Worm (Caenorhabditis elegans) whole organism, late embryonic: Measurements from ENCODE around the gene elt-7.

Experiments used
- C08G9.2 ChIP-seq: sonication (generic microtip); optimal IDR thresholded peaks from 2 replicates; lab custom pipeline; 2016; ENCODE audit warnings: mild to moderate bottlenecking, missing genetic modification characterization, moderate library complexity, missing compliant biosample characterization
- C38D4.7 ChIP-seq: fragments of 200-800 bp; sonication (Bioruptor generic); optimal IDR thresholded peaks from 2 replicates; lab custom pipeline; 2018; ENCODE audit warnings: mild to moderate bottlenecking, missing genetic modification characterization, moderate library complexity, missing compliant biosample characterization
- K02D7.2 ChIP-seq: sonication (generic microtip); optimal IDR thresholded peaks from 2 replicates; lab custom pipeline; 2017; ENCODE audit warnings: mild to moderate bottlenecking, missing genetic modification characterization, missing compliant biosample characterization
- Y22D7AL.16 ChIP-seq: sonication (generic microtip); optimal IDR thresholded peaks from 2 replicates; lab custom pipeline; 2016; ENCODE audit warnings: missing genetic modification characterization, missing compliant biosample characterization
- ama-1 ChIP-seq: fragments of 150-350 bp; optimal IDR thresholded peaks from 2 replicates; lab custom pipeline; 2014
- ceh-24 ChIP-seq: sonication (generic microtip); optimal IDR thresholded peaks from 2 replicates; lab custom pipeline; 2016; ENCODE audit warnings: mild to moderate bottlenecking, missing genetic modification characterization, missing compliant biosample characterization
- ceh-30 ChIP-seq: fragments of 150-350 bp; optimal IDR thresholded peaks from 2 replicates; lab custom pipeline; 2014; ENCODE audit warnings: missing biosample characterization, missing genetic modification characterization
- ceh-34 ChIP-seq: sonication (generic microtip); optimal IDR thresholded peaks from 2 replicates; lab custom pipeline; 2016; ENCODE audit warnings: mild to moderate bottlenecking, missing genetic modification characterization, missing compliant biosample characterization
- ceh-45 ChIP-seq: fragments of 200-800 bp; sonication (Bioruptor generic); IDR thresholded peaks from 2 replicates; pipeline ENCODE4 v1.3.6; 2022; ENCODE audit warnings: missing genetic modification reagents, missing genetic modification characterization, missing compliant biosample characterization
- ceh-9 ChIP-seq: sonication (generic microtip); optimal IDR thresholded peaks from 2 replicates; lab custom pipeline; 2016; ENCODE audit warnings: mild to moderate bottlenecking, missing genetic modification characterization, inconsistent platforms, missing compliant biosample characterization
- dve-1 ChIP-seq: sonication (generic microtip); optimal IDR thresholded peaks from 2 replicates; lab custom pipeline; 2017; ENCODE audit warnings: antibody characterized with exemption, mild to moderate bottlenecking, missing genetic modification characterization, missing compliant biosample characterization
- elt-2 ChIP-seq: sonication (generic microtip); optimal IDR thresholded peaks from 2 replicates; lab custom pipeline; 2016; ENCODE audit warnings: missing genetic modification reagents, missing genetic modification characterization, missing compliant biosample characterization
- ets-4 ChIP-seq: sonication (generic microtip); optimal IDR thresholded peaks from 2 replicates; lab custom pipeline; 2016; ENCODE audit warnings: missing genetic modification characterization, missing compliant biosample characterization
- fax-1 ChIP-seq: sonication (generic microtip); optimal IDR thresholded peaks from 2 replicates; lab custom pipeline; 2016; ENCODE audit warnings: missing genotype, missing genetic modification characterization, missing compliant biosample characterization
- fkh-10 ChIP-seq: fragments of 150-350 bp; optimal IDR thresholded peaks from 2 replicates; lab custom pipeline; 2014; ENCODE audit warnings: missing biosample characterization, missing genetic modification reagents, missing genetic modification characterization
- fkh-6 ChIP-seq: sonication (generic microtip); optimal IDR thresholded peaks from 2 replicates; lab custom pipeline; 2016; ENCODE audit warnings: missing genetic modification characterization, missing compliant biosample characterization
- hlh-13 ChIP-seq: fragments of 200-800 bp; sonication (Bioruptor generic); optimal IDR thresholded peaks from 2 replicates; lab custom pipeline; 2018; ENCODE audit warnings: mild to moderate bottlenecking, missing genetic modification characterization, missing compliant biosample characterization
- hlh-6 ChIP-seq: sonication (generic microtip); optimal IDR thresholded peaks from 2 replicates; lab custom pipeline; 2016; ENCODE audit warnings: missing genotype, missing genetic modification characterization, missing compliant biosample characterization
- hlh-8 ChIP-seq: sonication (generic microtip); optimal IDR thresholded peaks from 2 replicates; lab custom pipeline; 2016; ENCODE audit warnings: missing genotype, missing genetic modification characterization, missing compliant biosample characterization
- madf-2 ChIP-seq: sonication (generic microtip); optimal IDR thresholded peaks from 2 replicates; lab custom pipeline; 2017; ENCODE audit warnings: missing genetic modification characterization, missing compliant biosample characterization
- mec-3 ChIP-seq: sonication (generic microtip); optimal IDR thresholded peaks from 2 replicates; lab custom pipeline; 2016; ENCODE audit warnings: borderline replicate concordance, missing genetic modification characterization, missing compliant biosample characterization
- nfya-1 ChIP-seq: sonication (generic microtip); optimal IDR thresholded peaks from 2 replicates; lab custom pipeline; 2017; ENCODE audit warnings: missing genetic modification characterization, mild to moderate bottlenecking, missing compliant biosample characterization, antibody characterized with exemption, moderate library complexity
- nhr-232 ChIP-seq: sonication (generic microtip); optimal IDR thresholded peaks from 2 replicates; lab custom pipeline; 2016; ENCODE audit warnings: missing genetic modification characterization, missing compliant biosample characterization
- npax-4 ChIP-seq: sonication (generic microtip); optimal IDR thresholded peaks from 2 replicates; lab custom pipeline; 2016; ENCODE audit warnings: missing genetic modification characterization, missing compliant biosample characterization
- pag-3 ChIP-seq: sonication (generic microtip); optimal IDR thresholded peaks from 2 replicates; lab custom pipeline; 2016; ENCODE audit warnings: missing compliant biosample characterization, missing genetic modification characterization, borderline replicate concordance
- pat-9 ChIP-seq: fragments of 200-800 bp; sonication (Bioruptor generic); optimal IDR thresholded peaks from 2 replicates; lab custom pipeline; 2018; ENCODE audit warnings: mild to moderate bottlenecking, missing genetic modification characterization, moderate library complexity, missing compliant biosample characterization
- pha-4 ChIP-seq: fragments of 150-350 bp; optimal IDR thresholded peaks from 2 replicates; lab custom pipeline; 2018; ENCODE audit warnings: missing biosample characterization, missing genetic modification reagents, missing genetic modification characterization
- pqm-1 ChIP-seq: sonication (generic microtip); optimal IDR thresholded peaks from 2 replicates; lab custom pipeline; 2016; ENCODE audit warnings: missing genetic modification characterization, missing compliant biosample characterization
- ref-2 ChIP-seq: sonication (generic microtip); optimal IDR thresholded peaks from 2 replicates; lab custom pipeline; 2016; ENCODE audit warnings: missing genetic modification characterization, missing compliant biosample characterization
- sdc-2 ChIP-seq: sonication (generic microtip); optimal IDR thresholded peaks from 2 replicates; lab custom pipeline; 2016; ENCODE audit warnings: missing genotype, missing genetic modification characterization, missing compliant biosample characterization
- syd-9 ChIP-seq: sonication (generic microtip); optimal IDR thresholded peaks from 2 replicates; lab custom pipeline; 2016; ENCODE audit warnings: mild to moderate bottlenecking, missing genetic modification characterization, moderate library complexity, missing compliant biosample characterization
- unc-3 ChIP-seq, 2 experiments: fragments of 200-800 bp in 1 of 2; sonication (Bioruptor generic) in 1 of 2; sonication (generic microtip) in 1 of 2; conservative IDR thresholded peaks in 1 of 2; optimal IDR thresholded peaks in 1 of 2; 2 replicates each; pipeline versions ENCODE4 v1.3.6 to Lab custom; 2016 to 2022; ENCODE audit warnings: missing compliant biosample characterization in 2 of 2, missing genetic modification characterization in 2 of 2, missing genetic modification reagents in 1 of 2

Gene elt-7

ce11 chrV:4731154-4731961, 39.1 kb upstream of the elt-7 start, which contains the start of gene F39G3.3 (continued):
- TF ChIP-seq C08G9.2 (tag; lab: Kevin White, UChicago) (peak; percentile 68), ceh-30 (tag; lab: Kevin White, UChicago) (peak; percentile 26), pha-4 (tag; lab: Kevin White, UChicago) (no peak), ceh-45 (GFP tag; lab: Robert Waterston, UW) (peak; percentile 68), pag-3 (peak; percentile 2), pat-9 (tag; lab: Kevin White, UChicago) (peak; percentile 55), sdc-2 (peak; percentile 67), syd-9 (peak; percentile 77), ceh-34 (tag; lab: Kevin White, UChicago) (peak; percentile 86), ceh-24 (tag; lab: Kevin White, UChicago) (peak; percentile 65), hlh-6 (peak; percentile 76), fax-1 (peak; percentile 92), unc-3 (GFP tag; conservative IDR thresholded peaks at IDR 0.05; lab: Robert Waterston, UW) (no peak; the same call in 1 of the 2 replicates), unc-3 (tag; optimal IDR thresholded peaks at IDR 0.05; lab: Kevin White, UChicago) (peak; percentile 87), mec-3 (tag; lab: Kevin White, UChicago) (no peak), fkh-6 (tag; lab: Kevin White, UChicago) (peak; percentile 83), dve-1 (tag; lab: Kevin White, UChicago) (no peak), ref-2 (tag; lab: Kevin White, UChicago) (peak; percentile 71), madf-2 (tag; lab: Kevin White, UChicago) (peak; percentile 86), Y22D7AL.16 (tag; lab: Kevin White, UChicago) (peak; percentile 54), K02D7.2 (tag; lab: Kevin White, UChicago) (peak; percentile 83), ceh-9 (tag; lab: Kevin White, UChicago) (no peak)

- TF ChIP-seq pag-3 = no peak
- TF ChIP-seq, all 69 proteins: peak for 0
Measured at ce11 chrV:4733952-4734351, 36.5 kb upstream of the elt-7 start.

ce11 chrV:4734608-4735007, 35.9 kb upstream of the elt-7 start:
- TF ChIP-seq C38D4.7 (GFP tag; lab: Kevin White, UChicago) (no peak), hlh-13 (GFP tag; lab: Kevin White, UChicago) (no peak), fax-1 (no peak), fkh-10 (GFP tag; lab: Kevin White, UChicago) (no peak), ama-1 (lab: Kevin White, UChicago) (no peak), hlh-8 (tag; lab: Kevin White, UChicago) (no peak), npax-4 (tag; lab: Kevin White, UChicago) (no peak)

ce11 chrV:4737727-4738126, 32.7 kb upstream of the elt-7 start, which contains the start of gene F39G3.2:
F39G3.2 (plus strand) TSS chrV:4737831.
- no peak for TF ChIP-seq pqm-1 (tag; lab: Kevin White, UChicago)
- peak; percentile 98 for TF ChIP-seq elt-2

ce11 chrV:4742190-4742589, 28.3 kb upstream of the elt-7 start, which contains the start of gene ugt-61:
ugt-61 (plus strand) TSS chrV:4742422.
- no peak for TF ChIP-seq nfya-1
- TF ChIP-seq fkh-10 (GFP tag; lab: Kevin White, UChicago) = no peak
- TF ChIP-seq nhr-232 (tag; lab: Kevin White, UChicago) = no peak
- no peak for TF ChIP-seq fkh-6 (tag; lab: Kevin White, UChicago)
- no peak for TF ChIP-seq ets-4 (tag; lab: Kevin White, UChicago)
- no peak for TF ChIP-seq pha-4 (tag; lab: Kevin White, UChicago)
- no peak for TF ChIP-seq ceh-45 (GFP tag; lab: Robert Waterston, UW)
